Worm (Caenorhabditis elegans) whole organism, L1 larva: ENCODE measurements around the gene Y53F4B.24.
"Not testable (repeated sequence)": the region's sequence is repeated elsewhere in the genome, so short reads cannot be mapped to it uniquely, and the experiment has no call there.

Experiments used
- Y116A8C.19 ChIP-seq: sonication (generic microtip); optimal IDR thresholded peaks from 2 replicates; lab custom pipeline; 2016; ENCODE audit warnings: missing compliant biosample characterization, missing genetic modification characterization, borderline replicate concordance
- blmp-1 ChIP-seq: fragments of 150-350 bp; optimal IDR thresholded peaks from 2 replicates; lab custom pipeline; 2014; ENCODE audit warnings: missing biosample characterization, missing genetic modification characterization
- ceh-8 ChIP-seq: fragments of 200-800 bp; sonication (Bioruptor generic); optimal IDR thresholded peaks from 2 replicates; lab custom pipeline; 2018; ENCODE audit warnings: mild to moderate bottlenecking, missing genetic modification characterization, moderate library complexity, missing compliant biosample characterization
- ceh-82 ChIP-seq, 3 experiments: fragments of 150-350 bp in 1 of 3; sonication (generic microtip) in 2 of 3; optimal IDR thresholded peaks; 2 replicates each; lab custom pipeline; 2014 to 2017; ENCODE audit warnings: missing biosample characterization in 3 of 3, missing genetic modification characterization in 3 of 3
- ceh-90 ChIP-seq: sonication (generic microtip); optimal IDR thresholded peaks from 2 replicates; lab custom pipeline; 2016; ENCODE audit warnings: missing genetic modification characterization, missing compliant biosample characterization
- efl-3 ChIP-seq: fragments of 200-800 bp; sonication (Bioruptor generic); optimal IDR thresholded peaks from 2 replicates; lab custom pipeline; 2018; ENCODE audit warnings: mild to moderate bottlenecking, missing genetic modification characterization, missing compliant biosample characterization
- egl-13 ChIP-seq: sonication (generic microtip); optimal IDR thresholded peaks from 2 replicates; lab custom pipeline; 2016; ENCODE audit warnings: missing genotype, missing genetic modification reagents, missing genetic modification characterization, missing compliant biosample characterization
- egl-27 ChIP-seq, 2 experiments: fragments of 150-350 bp in 1 of 2; sonication (generic microtip); optimal IDR thresholded peaks; 3 replicates each; lab custom pipeline; 2017 to 2018; ENCODE audit warnings: missing biosample characterization in 2 of 2, missing genetic modification characterization in 2 of 2, missing genetic modification reagents in 2 of 2
- elt-3 ChIP-seq, 6 experiments: fragments of 150-350 bp in 1 of 6; sonication (generic microtip); optimal IDR thresholded peaks; 2 replicates each; lab custom pipeline; 2017 to 2018; ENCODE audit warnings: missing biosample characterization in 6 of 6, missing genetic modification characterization in 6 of 6, inconsistent platforms in 1 of 6
- fkh-10 ChIP-seq: sonication (generic microtip); optimal IDR thresholded peaks from 2 replicates; lab custom pipeline; 2017; ENCODE audit warnings: missing biosample characterization, missing genetic modification reagents, missing genetic modification characterization
- fkh-8 ChIP-seq: sonication (generic microtip); optimal IDR thresholded peaks from 2 replicates; lab custom pipeline; 2016; ENCODE audit warnings: mild to moderate bottlenecking, missing genetic modification characterization, missing compliant biosample characterization
- fos-1 ChIP-seq: fragments of 150-350 bp; optimal IDR thresholded peaks from 2 replicates; lab custom pipeline; 2014; ENCODE audit warnings: missing biosample characterization, missing genetic modification characterization
- grh-1 ChIP-seq: fragments of 200-800 bp; sonication (Bioruptor generic); IDR thresholded peaks from 2 replicates; pipeline ENCODE4 v1.3.6; 2022; ENCODE audit warnings: missing genetic modification reagents, missing genetic modification characterization, missing compliant biosample characterization
- hlh-17 ChIP-seq: fragments of 200-800 bp; sonication (Bioruptor generic); optimal IDR thresholded peaks from 2 replicates; lab custom pipeline; 2018; ENCODE audit warnings: missing genetic modification characterization, mild to moderate bottlenecking, missing compliant biosample characterization, moderate library complexity, borderline replicate concordance
- hlh-4 ChIP-seq: sonication (generic microtip); optimal IDR thresholded peaks from 2 replicates; lab custom pipeline; 2016; ENCODE audit warnings: mild to moderate bottlenecking, missing genetic modification characterization, missing compliant biosample characterization
- hpl-2 ChIP-seq: fragments of 150-350 bp; optimal IDR thresholded peaks from 2 replicates; lab custom pipeline; 2014; ENCODE audit warnings: missing biosample characterization, missing genetic modification reagents, missing genetic modification characterization
- isw-1 ChIP-seq: fragments of 200-800 bp; sonication (Bioruptor generic); IDR thresholded peaks from 2 replicates; pipeline ENCODE4 v1.3.6; 2022; ENCODE audit warnings: missing genetic modification characterization, missing compliant biosample characterization
- lin-13 ChIP-seq: fragments of 150-350 bp; optimal IDR thresholded peaks from 2 replicates; lab custom pipeline; 2014; ENCODE audit warnings: missing biosample characterization, missing genetic modification reagents, missing genetic modification characterization
- lin-35 ChIP-seq, 2 experiments: fragments of 150-350 bp; optimal IDR thresholded peaks; 2 replicates each; lab custom pipeline; 2014; ENCODE audit warnings: missing biosample characterization in 2 of 2, missing genetic modification characterization in 2 of 2, missing genetic modification reagents in 2 of 2
- lsy-2 ChIP-seq, 2 experiments: fragments of 150-350 bp; optimal IDR thresholded peaks; 2 replicates each; lab custom pipeline; 2014; ENCODE audit warnings: missing biosample characterization in 2 of 2, missing genetic modification characterization in 2 of 2
- mef-2 ChIP-seq: fragments of 150-350 bp; optimal IDR thresholded peaks from 2 replicates; lab custom pipeline; 2014; ENCODE audit warnings: missing biosample characterization, missing genetic modification characterization
- mep-1 ChIP-seq: fragments of 150-350 bp; optimal IDR thresholded peaks from 2 replicates; lab custom pipeline; 2014; ENCODE audit warnings: missing biosample characterization, missing genetic modification characterization
- nhr-19 ChIP-seq: fragments of 200-800 bp; sonication (Bioruptor generic); conservative IDR thresholded peaks from 2 replicates; pipeline ENCODE4 v1.3.6; 2022; ENCODE audit warnings: missing genetic modification characterization, missing compliant biosample characterization
- nhr-237 ChIP-seq: fragments of 150-350 bp; optimal IDR thresholded peaks from 2 replicates; lab custom pipeline; 2014; ENCODE audit warnings: missing biosample characterization, missing genetic modification characterization
- nhr-28 ChIP-seq: fragments of 150-350 bp; optimal IDR thresholded peaks from 2 replicates; lab custom pipeline; 2014; ENCODE audit warnings: missing biosample characterization, missing genetic modification characterization
- nhr-47 ChIP-seq: sonication (generic microtip); optimal IDR thresholded peaks from 2 replicates; lab custom pipeline; 2016; ENCODE audit warnings: mild to moderate bottlenecking, missing genetic modification characterization, moderate library complexity, missing compliant biosample characterization
- nhr-76 ChIP-seq: sonication (generic microtip); optimal IDR thresholded peaks from 2 replicates; lab custom pipeline; 2017; ENCODE audit warnings: missing biosample characterization, missing genetic modification characterization
- nhr-77 ChIP-seq: fragments of 150-350 bp; optimal IDR thresholded peaks from 2 replicates; lab custom pipeline; 2014; ENCODE audit warnings: missing biosample characterization, missing genetic modification characterization
- nhr-84 ChIP-seq: sonication (generic microtip); optimal IDR thresholded peaks from 2 replicates; lab custom pipeline; 2017; ENCODE audit warnings: missing biosample characterization, missing genetic modification characterization
- nhr-85 ChIP-seq: sonication (generic microtip); peaks from one replicate; lab custom pipeline; 2016; ENCODE audit warnings: missing genetic modification characterization, inconsistent platforms, missing compliant biosample characterization
- pag-3 ChIP-seq: sonication (generic microtip); optimal IDR thresholded peaks from 2 replicates; lab custom pipeline; 2017; ENCODE audit warnings: missing genetic modification characterization, mild to moderate bottlenecking, missing compliant biosample characterization, antibody characterized with exemption, borderline replicate concordance; ENCODE audit not compliant: insufficient read depth
- rnt-1 ChIP-seq: sonication (generic microtip); optimal IDR thresholded peaks from 2 replicates; lab custom pipeline; 2016; ENCODE audit warnings: mild to moderate bottlenecking, missing genetic modification characterization, moderate library complexity, missing compliant biosample characterization
- snpc-4 ChIP-seq: fragments of 150-350 bp; optimal IDR thresholded peaks from 2 replicates; lab custom pipeline; 2014; ENCODE audit warnings: missing biosample characterization, missing genetic modification characterization
- snu-23 ChIP-seq: sonication (generic microtip); optimal IDR thresholded peaks from 2 replicates; lab custom pipeline; 2016; ENCODE audit warnings: missing genetic modification characterization, missing compliant biosample characterization
- sptf-1 ChIP-seq: fragments of 150-350 bp; optimal IDR thresholded peaks from 2 replicates; lab custom pipeline; 2014; ENCODE audit warnings: missing biosample characterization, missing genetic modification characterization
- sup-37 ChIP-seq: fragments of 200-800 bp; sonication (Bioruptor generic); optimal IDR thresholded peaks from 2 replicates; lab custom pipeline; 2018; ENCODE audit warnings: mild to moderate bottlenecking, missing genetic modification characterization, missing compliant biosample characterization
- unc-130 ChIP-seq: fragments of 150-350 bp; optimal IDR thresholded peaks from 2 replicates; lab custom pipeline; 2017; ENCODE audit warnings: missing biosample characterization, missing genetic modification characterization, inconsistent platforms
- unc-30 ChIP-seq: sonication (generic microtip); optimal IDR thresholded peaks from 2 replicates; lab custom pipeline; 2017; ENCODE audit warnings: missing biosample characterization, missing genetic modification characterization
- xbp-1 ChIP-seq: sonication (generic microtip); optimal IDR thresholded peaks from 2 replicates; lab custom pipeline; 2016; ENCODE audit warnings: missing genetic modification characterization, missing compliant biosample characterization
- zag-1 ChIP-seq: fragments of 150-350 bp; optimal IDR thresholded peaks from 2 replicates; lab custom pipeline; 2014; ENCODE audit warnings: missing biosample characterization, missing genetic modification characterization
- zip-4 ChIP-seq: fragments of 200-800 bp; sonication (Bioruptor generic); optimal IDR thresholded peaks from 2 replicates; lab custom pipeline; 2018; ENCODE audit warnings: mild to moderate bottlenecking, missing genetic modification characterization, moderate library complexity, missing compliant biosample characterization

Y53F4B.24 gene

DNA sequence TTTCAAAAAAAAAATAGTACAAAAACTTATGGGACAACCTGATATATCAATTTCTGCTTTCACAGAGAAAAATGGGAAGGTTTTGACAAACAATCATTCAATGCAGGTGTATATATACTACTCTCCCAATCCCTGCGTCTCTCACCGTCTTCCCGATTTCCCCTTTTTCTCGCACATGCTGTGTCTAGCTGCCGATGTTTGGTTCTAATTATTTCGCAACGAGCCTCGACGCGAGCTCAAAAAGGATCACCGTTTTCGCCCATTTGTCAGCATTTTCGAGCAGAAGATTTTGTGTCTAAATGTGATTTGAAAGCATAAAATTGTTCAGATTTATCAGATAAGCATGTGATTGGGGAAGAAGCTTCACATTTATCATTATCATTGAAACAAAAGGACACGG lies 38.9 kb upstream of the Y53F4B.24 start (continued):
- TF ChIP-seq grh-1 (GFP tag; lab: Robert Waterston, UW) (no peak), zag-1 (tag; lab: Kevin White, UChicago) (no peak), ceh-90 (no peak), nhr-19 (no peak), pag-3 (tag; lab: Kevin White, UChicago) (no peak), zip-4 (GFP tag; lab: Kevin White, UChicago) (peak; percentile 34), isw-1 (no peak), ceh-8 (GFP tag; lab: Kevin White, UChicago) (peak; percentile 62), efl-3 (GFP tag; lab: Kevin White, UChicago) (no peak), snu-23 (GFP tag; lab: Kevin White, UChicago) (peak; percentile 40), egl-27 (tag; optimal IDR thresholded peaks at IDR 0.05; lab: Kevin White, UChicago) (no peak), egl-13 (tag; lab: Kevin White, UChicago) (no peak), hpl-2 (GFP tag; lab: Kevin White, UChicago) (no peak), nhr-237 (tag; lab: Kevin White, UChicago) (peak; percentile 23), mef-2 (tag; lab: Kevin White, UChicago) (no peak), sup-37 (GFP tag; lab: Kevin White, UChicago) (no peak), fkh-10 (GFP tag; lab: Kevin White, UChicago) (no peak), blmp-1 (tag; lab: Kevin White, UChicago) (peak; percentile 27), fkh-8 (tag; lab: Kevin White, UChicago) (peak; percentile 83), lsy-2 (tag; optimal IDR thresholded peaks at IDR 0.05; lab: Kevin White, UChicago) (peak in 1 of 2 experiments; percentile 44), sptf-1 (no peak), nhr-28 (tag; lab: Kevin White, UChicago) (no peak), Y116A8C.19 (tag; lab: Kevin White, UChicago) (no peak), nhr-84 (tag; lab: Kevin White, UChicago) (no peak), unc-30 (no peak), snpc-4 (tag; lab: Kevin White, UChicago) (peak; percentile 11), unc-130 (no peak), lin-35 (GFP tag; optimal IDR thresholded peaks at IDR 0.05; lab: Kevin White, UChicago) (peak; percentile 1 to 41), hlh-4 (tag; lab: Kevin White, UChicago) (no peak), lin-13 (GFP tag; lab: Kevin White, UChicago) (no peak), nhr-47 (tag; lab: Kevin White, UChicago) (peak; percentile 30), nhr-76 (tag; lab: Kevin White, UChicago) (no peak), xbp-1 (tag; lab: Kevin White, UChicago) (no peak), hlh-17 (GFP tag; lab: Kevin White, UChicago) (no peak), nhr-77 (peak; percentile 27), mep-1 (tag; lab: Kevin White, UChicago) (no peak), fos-1 (tag; lab: Kevin White, UChicago) (no peak)

DNA sequence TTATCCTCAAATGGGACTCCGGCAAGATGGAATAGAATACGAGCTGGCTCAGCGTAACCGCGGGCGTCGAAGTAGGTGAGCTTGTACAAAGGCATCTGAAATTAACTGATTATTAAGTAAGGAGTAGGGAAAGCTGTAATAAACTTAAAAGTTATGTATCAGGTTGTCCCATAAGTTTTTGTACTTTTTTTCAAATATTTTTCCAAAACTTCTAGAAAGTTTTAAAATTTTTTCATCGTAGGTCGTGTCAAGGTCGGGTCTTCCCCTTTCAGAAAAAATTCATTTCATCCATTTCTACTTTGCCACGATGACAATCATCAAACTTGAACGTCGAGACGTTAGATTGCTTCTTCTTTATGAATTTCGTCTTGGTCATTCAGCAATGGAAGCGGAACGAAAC lies 37.6 kb upstream of the Y53F4B.24 start, which contains the start of gene gst-39:
TSS of gene gst-39 (minus strand) at position 101 of the 400 bp plus-strand sequence.
- not testable (repeated sequence) for TF ChIP-seq hlh-4 (tag; lab: Kevin White, UChicago); elt-3 (tag; optimal IDR thresholded peaks at IDR 0.05; lab: Kevin White, UChicago); rnt-1

DNA sequence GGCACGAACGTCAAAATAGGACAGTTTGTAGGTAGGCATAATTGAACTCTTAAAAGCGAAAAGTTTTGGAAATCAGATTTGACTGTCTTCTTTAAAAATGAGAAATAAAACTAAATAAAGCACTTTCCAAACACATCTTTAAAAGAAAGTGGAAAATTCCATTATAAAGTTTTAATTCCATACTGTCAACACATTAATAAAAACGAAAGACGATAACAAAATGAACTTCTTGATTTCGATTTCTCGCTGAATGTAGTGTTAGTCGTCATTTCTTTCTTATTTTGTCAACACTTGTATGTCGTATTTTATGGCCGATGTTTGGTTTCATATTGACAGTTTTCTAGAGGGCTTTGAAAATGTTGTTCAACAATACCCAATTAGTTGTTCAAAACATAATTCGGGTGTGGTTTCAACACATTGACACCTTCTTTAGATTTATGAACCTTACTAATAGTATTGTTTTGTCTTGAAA lies 35.6 kb upstream of the Y53F4B.24 start, which contains the start of gene gst-29:
TSS of gene gst-29 (minus strand) at position 51 of the 472 bp plus-strand sequence.
- TF ChIP-seq egl-13 (tag; lab: Kevin White, UChicago) = no peak
- peak; percentile 34 for TF ChIP-seq nhr-85
- TF ChIP-seq ceh-82 (tag; optimal IDR thresholded peaks at IDR 0.05; lab: Kevin White, UChicago) = no peak
